Worm (Caenorhabditis elegans): ENCODE results near the gene srh-105.

ce11 chrII:470375-470774, 38.8 kb downstream of the srh-105 start, which contains the start of gene tomm-22:
- no peak for TF ChIP-seq ceh-14 (tag; optimal IDR thresholded peaks at IDR 0.05)
- TF ChIP-seq ceh-48 (tag; optimal IDR thresholded peaks at IDR 0.05): no peak
- no peak for TF ChIP-seq dmd-4 (tag; optimal IDR thresholded peaks at IDR 0.05; ENCODE audit: borderline replicate concordance)
- TF ChIP-seq npax-4 (tag; optimal IDR thresholded peaks at IDR 0.05): no peak
- TF ChIP-seq elt-2 (tag; optimal IDR thresholded peaks at IDR 0.05): no peak
- no peak for TF ChIP-seq ama-1 (optimal IDR thresholded peaks at IDR 0.05)
- TF ChIP-seq lin-11 (tag; optimal IDR thresholded peaks at IDR 0.05): no peak
- TF ChIP-seq nhr-11 (tag; optimal IDR thresholded peaks at IDR 0.05): no peak

All from whole organism, late embryonic.